Worm (Caenorhabditis elegans) whole organism, early embryonic: Measurements from ENCODE around the gene txdc-17.

Source experiments
- ama-1 ChIP-seq: fragments of 150-350 bp; optimal IDR thresholded peaks from 2 replicates; lab custom pipeline; 2014
- ceh-13 ChIP-seq: fragments of 200-800 bp; sonication (Bioruptor generic); optimal IDR thresholded peaks from 2 replicates; lab custom pipeline; 2018; ENCODE audit warnings: mild to moderate bottlenecking, missing genetic modification characterization, missing compliant biosample characterization
- flt-1 ChIP-seq: fragments of 200-800 bp; sonication (Bioruptor generic); IDR thresholded peaks from 2 replicates; pipeline ENCODE4 v1.3.6; 2022; ENCODE audit warnings: missing genetic modification characterization, missing compliant biosample characterization
- hmbx-1 ChIP-seq: sonication (generic microtip); optimal IDR thresholded peaks from 2 replicates; lab custom pipeline; 2016; ENCODE audit warnings: mild to moderate bottlenecking, missing genetic modification characterization, missing compliant biosample characterization
- pes-1 ChIP-seq: fragments of 200-800 bp; sonication (Bioruptor generic); IDR thresholded peaks from 2 replicates; pipeline ENCODE4 v1.3.6; 2022; ENCODE audit warnings: missing genetic modification reagents, missing genetic modification characterization, missing compliant biosample characterization
- tbx-11 ChIP-seq: fragments of 200-800 bp; sonication (Bioruptor generic); IDR thresholded peaks from 2 replicates; pipeline ENCODE4 v1.3.6; 2022; ENCODE audit warnings: missing genetic modification characterization, missing compliant biosample characterization

- TF ChIP-seq ama-1 (lab: Kevin White, UChicago) = no peak
- no peak for TF ChIP-seq pes-1 (GFP tag; lab: Robert Waterston, UW)
- TF ChIP-seq hmbx-1 (tag; lab: Kevin White, UChicago) = no peak
- no peak for TF ChIP-seq flt-1 (GFP tag; lab: Robert Waterston, UW)
- TF ChIP-seq tbx-11 = no peak
- TF ChIP-seq ceh-13 (GFP tag; lab: Kevin White, UChicago) = no peak
Measured at ce11 chrIII:2814919-2815554, 19.4 kb upstream of the txdc-17 start, which contains the start of gene tufm-1.
